Fruit fly (Drosophila melanogaster): ENCODE measurements around the gene PolA2.

Gene PolA2

DNA sequence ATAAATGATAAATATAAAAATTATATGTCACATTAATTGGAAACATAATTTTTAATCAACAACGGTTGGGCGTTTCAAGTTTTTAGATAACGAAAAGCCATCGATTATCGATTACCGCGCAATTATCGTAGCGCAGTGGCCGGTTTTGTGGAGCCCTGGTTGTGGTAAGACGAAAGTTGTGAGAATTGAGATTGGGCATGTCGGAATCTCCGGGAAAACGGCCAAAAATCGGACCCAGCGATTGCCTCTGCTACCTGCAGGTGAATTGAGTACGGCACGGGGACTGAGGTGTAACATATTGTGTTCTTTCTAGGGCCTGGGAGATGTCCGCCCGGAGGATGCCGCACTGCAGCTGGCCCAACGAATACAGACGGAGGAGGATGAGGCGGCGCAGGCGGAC, 44.7 kb downstream of the PolA2 start, which contains the start of gene CG3368 (continued):
- no peak for TF ChIP-seq Dip3 (GFP tag; optimal IDR thresholded peaks at IDR 0.05)
- TF ChIP-seq NK7.1 (GFP tag; optimal IDR thresholded peaks at IDR 0.05): no peak
- TF ChIP-seq ems (GFP tag; optimal IDR thresholded peaks at IDR 0.05): no peak
- no peak for TF ChIP-seq schlank (tag; optimal IDR thresholded peaks at IDR 0.05)
- TF ChIP-seq ase (GFP tag; IDR thresholded peaks at IDR 0.05): no peak
- no peak for TF ChIP-seq gsb (GFP tag; IDR thresholded peaks at IDR 0.05)
- TF ChIP-seq crp (GFP tag; optimal IDR thresholded peaks at IDR 0.05): peak in 1 of 2 experiments; percentile 25
- TF ChIP-seq inv (GFP tag; IDR thresholded peaks at IDR 0.05; ENCODE audit: partially characterized antibody): no peak
- no peak for TF ChIP-seq run (tag; optimal IDR thresholded peaks at IDR 0.05)
- no peak for TF ChIP-seq CG12071 (GFP tag; optimal IDR thresholded peaks at IDR 0.05)
- no peak for TF ChIP-seq ara (GFP tag; IDR thresholded peaks at IDR 0.05)
- no peak for TF ChIP-seq salm (tag; optimal IDR thresholded peaks at IDR 0.05)
- TF ChIP-seq cg (GFP tag; optimal IDR thresholded peaks at IDR 0.05): no peak
- TF ChIP-seq Ets97D (GFP tag; optimal IDR thresholded peaks at IDR 0.05): no peak
- TF ChIP-seq CG1233 (GFP tag; optimal IDR thresholded peaks at IDR 0.05): no peak
- no peak for TF ChIP-seq CG17385 (GFP tag; optimal IDR thresholded peaks at IDR 0.05)
- TF ChIP-seq CHES-1-like (GFP tag; optimal IDR thresholded peaks at IDR 0.05): no peak
- TF ChIP-seq Poxn (GFP tag; IDR thresholded peaks at IDR 0.05): no peak
- peak; percentile 86 for TF ChIP-seq HLH4C (GFP tag; IDR thresholded peaks at IDR 0.05; ENCODE audit: partially characterized antibody)
- TF ChIP-seq tgo (GFP tag; IDR thresholded peaks at IDR 0.05): no peak
- no peak for TF ChIP-seq dmrt99B (tag; optimal IDR thresholded peaks at IDR 0.05)
- TF ChIP-seq CG6854 (GFP tag; optimal IDR thresholded peaks at IDR 0.05): no peak
- peak; percentile 58 for TF ChIP-seq CG7963 (GFP tag; IDR thresholded peaks at IDR 0.05; ENCODE audit: partially characterized antibody)
- TF ChIP-seq nerfin-2 (GFP tag; IDR thresholded peaks at IDR 0.05; ENCODE audit: partially characterized antibody): peak; percentile 84
- TF ChIP-seq Chrac-16 (GFP tag; optimal IDR thresholded peaks at IDR 0.05): no peak
- no peak for TF ChIP-seq pfk (GFP tag; optimal IDR thresholded peaks at IDR 0.05)
- TF ChIP-seq ac (GFP tag; optimal IDR thresholded peaks at IDR 0.05): no peak
- TF ChIP-seq exex (tag; optimal IDR thresholded peaks at IDR 0.05): peak; percentile 20
- TF ChIP-seq Usf (GFP tag; optimal IDR thresholded peaks at IDR 0.05): no peak
- no peak for TF ChIP-seq Mad (GFP tag; optimal IDR thresholded peaks at IDR 0.05)
- no peak for TF ChIP-seq CG6689 (GFP tag; IDR thresholded peaks at IDR 0.05)
- no peak for TF ChIP-seq CG3847 (GFP tag; IDR thresholded peaks at IDR 0.05)
- no peak for TF ChIP-seq CG10654 (GFP tag; optimal IDR thresholded peaks at IDR 0.05)
- TF ChIP-seq sd (tag; optimal IDR thresholded peaks at IDR 0.05): no peak
- no peak for TF ChIP-seq hkb (optimal IDR thresholded peaks at IDR 0.05)
- no peak for TF ChIP-seq hkb (GFP tag; IDR thresholded peaks at IDR 0.05)
- TF ChIP-seq cwo (GFP tag; optimal IDR thresholded peaks at IDR 0.05): no peak
- peak; percentile 9 for TF ChIP-seq Ets65A (GFP tag)
- no peak for TF ChIP-seq CG3281 (GFP tag; optimal IDR thresholded peaks at IDR 0.05)
- TF ChIP-seq unc-4 (GFP tag; IDR thresholded peaks at IDR 0.05; ENCODE audit: partially characterized antibody): peak; percentile 56
- TF ChIP-seq CG3163 (GFP tag; optimal IDR thresholded peaks at IDR 0.05): no peak
- TF ChIP-seq so (GFP tag; IDR thresholded peaks at IDR 0.05): no peak
- no peak for TF ChIP-seq CG8765 (GFP tag; IDR thresholded peaks at IDR 0.05)
- TF ChIP-seq H15 (GFP tag; IDR thresholded peaks at IDR 0.05): no peak
- TF ChIP-seq HLHmδ (GFP tag; optimal IDR thresholded peaks at IDR 0.05): no peak
- no peak for TF ChIP-seq CG14050 (GFP tag; IDR thresholded peaks at IDR 0.05)
- TF ChIP-seq zfh1 (GFP tag; IDR thresholded peaks at IDR 0.05): 0 out of 3 replicates have a peak, but pooled peaks have one; percentile 29
- no peak for TF ChIP-seq CG15269 (tag; optimal IDR thresholded peaks at IDR 0.05)
- TF ChIP-seq YL-1 (GFP tag; optimal IDR thresholded peaks at IDR 0.05): peak; percentile 60
- TF ChIP-seq Vsx1 (GFP tag; optimal IDR thresholded peaks at IDR 0.05): no peak
- TF ChIP-seq HLH3B (GFP tag; IDR thresholded peaks at IDR 0.05): no peak
- TF ChIP-seq wek (GFP tag; optimal IDR thresholded peaks at IDR 0.05): no peak

All from whole organism, embryonic.